Worm (Caenorhabditis elegans) whole organism, young adult: ENCODE measurements around the gene Y73C8B.3.

Experiments
- B0261.1 ChIP-seq: sonication (generic microtip); optimal IDR thresholded peaks from 2 replicates; lab custom pipeline; 2016; ENCODE audit warnings: mild to moderate bottlenecking, missing genetic modification characterization, moderate library complexity, missing compliant biosample characterization
- B0336.3 ChIP-seq: fragments of 200-800 bp; sonication (Bioruptor generic); IDR thresholded peaks from 2 replicates; pipeline ENCODE4 v1.3.6; 2022; ENCODE audit warnings: missing genetic modification characterization, missing compliant biosample characterization
- C06A6.2 ChIP-seq: fragments of 200-800 bp; sonication (Bioruptor generic); conservative IDR thresholded peaks from 2 replicates; pipeline ENCODE4 v1.3.6; 2022; ENCODE audit warnings: missing genetic modification characterization, missing compliant biosample characterization
- D2030.7 ChIP-seq: fragments of 200-800 bp; sonication (Bioruptor generic); IDR thresholded peaks from 2 replicates; pipeline ENCODE4 v1.3.6; 2022; ENCODE audit warnings: missing genetic modification reagents, missing genetic modification characterization, missing compliant biosample characterization
- F23B12.7 ChIP-seq: sonication (generic microtip); optimal IDR thresholded peaks from 2 replicates; lab custom pipeline; 2017; ENCODE audit warnings: missing genetic modification characterization, mild to moderate bottlenecking, missing compliant biosample characterization, antibody characterized with exemption, moderate library complexity; ENCODE audit not compliant: insufficient read depth
- F57A8.1 ChIP-seq: fragments of 200-800 bp; sonication (Bioruptor generic); optimal IDR thresholded peaks from 2 replicates; lab custom pipeline; 2018; ENCODE audit warnings: mild to moderate bottlenecking, missing genetic modification characterization, moderate library complexity, missing compliant biosample characterization
- K11D2.4 ChIP-seq: fragments of 200-800 bp; sonication (Bioruptor generic); IDR thresholded peaks from 2 replicates; pipeline ENCODE4 v1.3.6; 2022; ENCODE audit warnings: missing genetic modification reagents, missing genetic modification characterization, missing compliant biosample characterization
- Y53F4B.3 ChIP-seq: fragments of 200-800 bp; sonication (Bioruptor generic); IDR thresholded peaks from 2 replicates; pipeline ENCODE4 v1.3.6; 2022; ENCODE audit warnings: missing genetic modification reagents, missing genetic modification characterization, missing compliant biosample characterization
- Y56A3A.18 ChIP-seq: fragments of 200-800 bp; sonication (Bioruptor generic); IDR thresholded peaks from 2 replicates; pipeline ENCODE4 v1.3.6; 2022; ENCODE audit warnings: missing genetic modification reagents, missing genetic modification characterization, missing compliant biosample characterization
- Y67H2A.10 ChIP-seq: fragments of 200-800 bp; sonication (Bioruptor generic); conservative IDR thresholded peaks from 2 replicates; pipeline ENCODE4 v1.3.6; 2022; ENCODE audit warnings: missing genetic modification reagents, missing genetic modification characterization, missing compliant biosample characterization
- aptf-3 ChIP-seq: fragments of 200-800 bp; sonication (Bioruptor generic); IDR thresholded peaks from 2 replicates; pipeline ENCODE4 v1.3.6; 2022; ENCODE audit warnings: missing genetic modification characterization, missing compliant biosample characterization
- attf-5 ChIP-seq: fragments of 200-800 bp; sonication (Bioruptor generic); optimal IDR thresholded peaks from 2 replicates; lab custom pipeline; 2018; ENCODE audit warnings: mild to moderate bottlenecking, missing genetic modification characterization, missing compliant biosample characterization
- bed-1 ChIP-seq: fragments of 200-800 bp; sonication (Bioruptor generic); IDR thresholded peaks from 2 replicates; pipeline ENCODE4 v1.3.6; 2022; ENCODE audit warnings: missing genetic modification reagents, missing genetic modification characterization, missing compliant biosample characterization
- ceh-40 ChIP-seq: fragments of 200-800 bp; sonication (Bioruptor generic); IDR thresholded peaks from 2 replicates; pipeline ENCODE4 v1.3.6; 2022; ENCODE audit warnings: missing genetic modification characterization, missing compliant biosample characterization
- ceh-91 ChIP-seq: fragments of 200-800 bp; sonication (Bioruptor generic); IDR thresholded peaks from 2 replicates; pipeline ENCODE4 v1.3.6; 2022; ENCODE audit warnings: missing genetic modification reagents, missing genetic modification characterization, missing compliant biosample characterization
- dpl-1 ChIP-seq: fragments of 150-350 bp; optimal IDR thresholded peaks from 2 replicates; lab custom pipeline; 2014; ENCODE audit warnings: missing biosample characterization, missing genetic modification reagents, missing genetic modification characterization
- efl-1 ChIP-seq: fragments of 150-350 bp; optimal IDR thresholded peaks from 2 replicates; lab custom pipeline; 2014; ENCODE audit warnings: missing biosample characterization, missing genetic modification reagents, missing genetic modification characterization
- egl-44 ChIP-seq: fragments of 200-800 bp; sonication (Bioruptor generic); IDR thresholded peaks from 2 replicates; pipeline ENCODE4 v1.3.6; 2022; ENCODE audit warnings: missing genetic modification reagents, missing genetic modification characterization, missing compliant biosample characterization
- egrh-3 ChIP-seq: fragments of 200-800 bp; sonication (Bioruptor generic); IDR thresholded peaks from 2 replicates; pipeline ENCODE4 v1.3.6; 2022; ENCODE audit warnings: missing genetic modification reagents, missing genetic modification characterization, missing compliant biosample characterization
- ets-4 ChIP-seq: fragments of 200-800 bp; sonication (Bioruptor generic); optimal IDR thresholded peaks from 2 replicates; lab custom pipeline; 2018; ENCODE audit warnings: mild to moderate bottlenecking, missing genetic modification characterization, missing compliant biosample characterization
- gei-17 ChIP-seq: fragments of 200-800 bp; sonication (Bioruptor generic); optimal IDR thresholded peaks from 2 replicates; lab custom pipeline; 2018; ENCODE audit warnings: mild to moderate bottlenecking, missing genetic modification characterization, missing compliant biosample characterization
- him-1 ChIP-seq: sonication (generic microtip); optimal IDR thresholded peaks from 2 replicates; lab custom pipeline; 2016; ENCODE audit warnings: missing genotype, missing genetic modification reagents, missing genetic modification characterization, missing compliant biosample characterization
- hlh-12 ChIP-seq: sonication (generic microtip); optimal IDR thresholded peaks from 2 replicates; lab custom pipeline; 2016; ENCODE audit warnings: missing genetic modification characterization, missing compliant biosample characterization
- hmg-1.2 ChIP-seq: fragments of 200-800 bp; sonication (Bioruptor generic); IDR thresholded peaks from 2 replicates; pipeline ENCODE4 v1.3.6; 2022; ENCODE audit warnings: missing genetic modification reagents, missing genetic modification characterization, missing compliant biosample characterization
- lag-1 ChIP-seq: fragments of 200-800 bp; sonication (Bioruptor generic); IDR thresholded peaks from 2 replicates; pipeline ENCODE4 v1.3.6; 2022; ENCODE audit warnings: missing genetic modification reagents, missing genetic modification characterization, missing compliant biosample characterization
- let-526 ChIP-seq: fragments of 200-800 bp; sonication (Bioruptor generic); IDR thresholded peaks from 2 replicates; pipeline ENCODE4 v1.3.6; 2022; ENCODE audit warnings: missing genetic modification reagents, missing genetic modification characterization, missing compliant biosample characterization
- let-607 ChIP-seq, 2 experiments: fragments of 200-800 bp in 1 of 2; sonication (Bioruptor generic) in 1 of 2; sonication (generic microtip) in 1 of 2; optimal IDR thresholded peaks; 2 replicates each; lab custom pipeline; 2016 to 2018; ENCODE audit warnings: mild to moderate bottlenecking in 2 of 2, missing compliant biosample characterization in 2 of 2, missing genetic modification characterization in 2 of 2, moderate library complexity in 2 of 2, missing genotype in 1 of 2
- lin-35 ChIP-seq, 3 experiments: fragments of 150-350 bp in 2 of 3; sonication (generic microtip) in 1 of 3; optimal IDR thresholded peaks; 2 replicates each; lab custom pipeline; 2014 to 2018; ENCODE audit warnings: missing biosample characterization in 3 of 3, missing genetic modification characterization in 3 of 3, missing genetic modification reagents in 3 of 3
- lsl-1 ChIP-seq: fragments of 200-800 bp; sonication (Bioruptor generic); optimal IDR thresholded peaks from 2 replicates; lab custom pipeline; 2018; ENCODE audit warnings: mild to moderate bottlenecking, missing genetic modification characterization, moderate library complexity, missing compliant biosample characterization
- madf-10 ChIP-seq: sonication (generic microtip); optimal IDR thresholded peaks from 2 replicates; lab custom pipeline; 2016; ENCODE audit warnings: mild to moderate bottlenecking, missing genetic modification characterization, missing compliant biosample characterization
- mcd-1 ChIP-seq: fragments of 200-800 bp; sonication (Bioruptor generic); IDR thresholded peaks from 2 replicates; pipeline ENCODE4 v1.3.6; 2022; ENCODE audit warnings: missing genetic modification reagents, missing genetic modification characterization, missing compliant biosample characterization
- mxl-1 ChIP-seq: sonication (generic microtip); optimal IDR thresholded peaks from 2 replicates; lab custom pipeline; 2016; ENCODE audit warnings: missing genetic modification characterization, missing compliant biosample characterization
- nhr-27 ChIP-seq: fragments of 200-800 bp; sonication (Bioruptor generic); optimal IDR thresholded peaks from 2 replicates; lab custom pipeline; 2018; ENCODE audit warnings: mild to moderate bottlenecking, missing genetic modification characterization, moderate library complexity, missing compliant biosample characterization
- pbrm-1 ChIP-seq: fragments of 200-800 bp; sonication (Bioruptor generic); IDR thresholded peaks from 2 replicates; pipeline ENCODE4 v1.3.6; 2022; ENCODE audit warnings: missing genetic modification reagents, missing genetic modification characterization, missing compliant biosample characterization
- repo-1 ChIP-seq: sonication (generic microtip); optimal IDR thresholded peaks from 2 replicates; lab custom pipeline; 2017; ENCODE audit warnings: mild to moderate bottlenecking, missing genetic modification characterization, missing compliant biosample characterization
- rpc-1 ChIP-seq, 2 experiments: fragments of 150-350 bp in 1 of 2; sonication (generic microtip) in 1 of 2; optimal IDR thresholded peaks; 2 replicates each; lab custom pipeline; 2014 to 2018; ENCODE audit warnings: missing biosample characterization in 1 of 2, missing genetic modification characterization in 1 of 2, missing genetic modification reagents in 1 of 2, missing genotype in 1 of 2
- snpc-1.1 ChIP-seq: sonication (generic microtip); optimal IDR thresholded peaks from 2 replicates; lab custom pipeline; 2017; ENCODE audit warnings: missing genetic modification characterization, mild to moderate bottlenecking, missing compliant biosample characterization, antibody characterized with exemption, moderate library complexity, missing genotype, missing genetic modification reagents; ENCODE audit not compliant: insufficient read depth
- snpc-3.4 ChIP-seq: sonication (generic microtip); optimal IDR thresholded peaks from 2 replicates; lab custom pipeline; 2017; ENCODE audit warnings: missing genetic modification characterization, mild to moderate bottlenecking, missing compliant biosample characterization, antibody characterized with exemption, moderate library complexity, missing genotype, missing genetic modification reagents
- tlf-1 ChIP-seq: fragments of 200-800 bp; sonication (Bioruptor generic); optimal IDR thresholded peaks from 2 replicates; lab custom pipeline; 2018; ENCODE audit warnings: mild to moderate bottlenecking, missing genetic modification characterization, missing compliant biosample characterization
- zfh-2 ChIP-seq: fragments of 200-800 bp; sonication (Bioruptor generic); conservative IDR thresholded peaks from 2 replicates; pipeline ENCODE4 v1.3.6; 2022; ENCODE audit warnings: missing genetic modification reagents, missing genetic modification characterization, missing compliant biosample characterization
- ztf-22 ChIP-seq: fragments of 200-800 bp; sonication (Bioruptor generic); optimal IDR thresholded peaks from 2 replicates; lab custom pipeline; 2018; ENCODE audit warnings: mild to moderate bottlenecking, missing genetic modification characterization, moderate library complexity, missing compliant biosample characterization
- ztf-26 ChIP-seq: sonication (generic microtip); optimal IDR thresholded peaks from 2 replicates; lab custom pipeline; 2017; ENCODE audit warnings: missing genetic modification characterization, missing compliant biosample characterization

Gene Y73C8B.3

DNA sequence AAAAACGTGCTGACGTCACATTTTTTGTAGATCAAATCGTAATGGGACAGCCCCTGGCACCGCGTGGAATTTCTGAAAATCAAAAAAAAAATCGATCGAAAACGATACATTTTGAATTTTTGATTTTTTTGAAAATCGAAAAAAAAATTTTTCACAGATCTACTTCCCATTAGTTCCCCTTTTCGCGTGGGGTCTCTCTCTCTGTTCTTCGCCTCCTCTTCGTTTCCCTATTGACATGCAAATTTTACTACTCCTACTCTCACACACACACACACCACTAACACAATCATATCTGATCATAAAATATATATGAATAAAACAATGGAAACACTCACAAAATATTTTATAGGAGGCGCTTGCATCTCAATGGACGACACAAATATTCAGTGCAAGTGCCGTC, 25.6 kb upstream of the Y73C8B.3 start:
- no peak for TF ChIP-seq ztf-22 (GFP tag; lab: Kevin White, UChicago)
- no peak for TF ChIP-seq lag-1 (GFP tag; lab: Robert Waterston, UW)
- TF ChIP-seq rpc-1 (optimal IDR thresholded peaks at IDR 0.05; lab: Kevin White, UChicago) = no peak
- no peak for TF ChIP-seq rpc-1 (tag; optimal IDR thresholded peaks at IDR 0.05; lab: Kevin White, UChicago)
- no peak for TF ChIP-seq ets-4 (GFP tag; lab: Kevin White, UChicago)
- TF ChIP-seq ceh-40 (GFP tag; lab: Robert Waterston, UW) = no peak
- no peak for TF ChIP-seq egl-44 (GFP tag; lab: Robert Waterston, UW)
- TF ChIP-seq nhr-27 (tag; lab: Kevin White, UChicago) = no peak
- no peak for TF ChIP-seq attf-5
- TF ChIP-seq F23B12.7 (tag; lab: Kevin White, UChicago) = no peak
- no peak for TF ChIP-seq Y67H2A.10 (GFP tag; lab: Robert Waterston, UW)
- TF ChIP-seq him-1 (tag; lab: Kevin White, UChicago) = no peak
- TF ChIP-seq dpl-1 (GFP tag; lab: Kevin White, UChicago) = no peak

DNA sequence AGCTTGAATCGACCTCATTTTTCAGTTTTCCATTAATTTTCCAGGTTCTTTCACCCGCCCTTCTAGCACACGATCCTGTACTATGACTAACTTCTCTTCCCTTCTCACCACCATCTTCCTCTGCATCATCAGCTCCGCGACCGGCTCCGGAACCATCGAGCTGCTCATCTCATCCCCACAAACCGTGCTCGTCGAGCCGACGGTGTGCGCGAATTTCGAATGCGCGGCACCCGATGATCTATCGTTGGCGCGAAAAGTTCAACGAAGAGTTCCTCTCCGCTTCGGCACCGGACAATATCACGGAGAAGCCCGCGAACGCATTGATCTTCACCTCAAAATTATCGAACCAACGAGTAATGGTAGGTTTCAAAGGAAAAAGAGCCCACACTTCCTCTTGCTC, 17.1 kb upstream of the Y73C8B.3 start, which contains the start of gene apx-1:
TSS of gene apx-1 (plus strand) at position 50 of the 400 bp plus-strand sequence.
- TF ChIP-seq snpc-3.4 (tag; lab: Kevin White, UChicago) (no peak), zfh-2 (GFP tag; lab: Robert Waterston, UW) (peak; percentile 72), egrh-3 (GFP tag; lab: Robert Waterston, UW) (peak; percentile 10; the same call in 1 of the 2 replicates), B0336.3 (GFP tag; lab: Robert Waterston, UW) (no peak), efl-1 (GFP tag; lab: Kevin White, UChicago) (no peak)

ce11 chrV:3208940-3209339, 15.9 kb upstream of the Y73C8B.3 start:
- TF ChIP-seq hmg-1.2 (GFP tag; lab: Robert Waterston, UW) (0 out of 2 replicates have a peak, but pooled peaks have one; percentile 9), snpc-1.1 (tag; lab: Kevin White, UChicago) (no peak)

- no peak for TF ChIP-seq F57A8.1 (GFP tag; lab: Kevin White, UChicago)
- TF ChIP-seq let-607 (tag; optimal IDR thresholded peaks at IDR 0.05; lab: Kevin White, UChicago) = no peak
- no peak for TF ChIP-seq lag-1 (GFP tag; lab: Robert Waterston, UW)
- TF ChIP-seq lsl-1 (GFP tag; lab: Kevin White, UChicago) = peak; percentile 98
- TF ChIP-seq K11D2.4 = no peak
- peak; percentile 68; the same call in 1 of the 2 replicates for TF ChIP-seq ceh-91
- peak; percentile 82 for TF ChIP-seq D2030.7 (GFP tag; lab: Robert Waterston, UW)
- TF ChIP-seq repo-1 = no peak
- no peak for TF ChIP-seq C06A6.2
- TF ChIP-seq B0261.1 (tag; lab: Kevin White, UChicago) = no peak
- no peak for TF ChIP-seq tlf-1 (GFP tag; lab: Kevin White, UChicago)
- TF ChIP-seq let-526 (GFP tag; lab: Robert Waterston, UW) = no peak
- TF ChIP-seq bed-1 (GFP tag; lab: Robert Waterston, UW) = no peak
- TF ChIP-seq Y56A3A.18 (GFP tag; lab: Robert Waterston, UW) = no peak
- TF ChIP-seq pbrm-1 (GFP tag; lab: Robert Waterston, UW) = peak; percentile 48; the same call in 1 of the 2 replicates
- no peak for TF ChIP-seq ztf-26 (tag; lab: Kevin White, UChicago)
- no peak for TF ChIP-seq dpl-1 (GFP tag; lab: Kevin White, UChicago)
- TF ChIP-seq efl-1 (GFP tag; lab: Kevin White, UChicago) = peak; percentile 31
- 0 out of 2 replicates have a peak, but pooled peaks have one; percentile 12 for TF ChIP-seq hmg-1.2 (GFP tag; lab: Robert Waterston, UW)
- no peak for TF ChIP-seq mxl-1
- no peak for TF ChIP-seq madf-10 (tag; lab: Kevin White, UChicago)
- TF ChIP-seq gei-17 (GFP tag; lab: Kevin White, UChicago) = no peak
- TF ChIP-seq lin-35 (GFP tag; optimal IDR thresholded peaks at IDR 0.05; lab: Kevin White, UChicago) = peak in 1 of 3 experiments; percentile 33
- no peak for TF ChIP-seq aptf-3 (GFP tag; lab: Robert Waterston, UW)
- TF ChIP-seq mcd-1 = peak; percentile 47; the same call in 1 of the 2 replicates
- no peak for TF ChIP-seq Y53F4B.3 (GFP tag; lab: Robert Waterston, UW)
- no peak for TF ChIP-seq hlh-12 (tag; lab: Kevin White, UChicago)
- no peak for TF ChIP-seq F23B12.7 (tag; lab: Kevin White, UChicago)
These were observed 11.4 kb upstream of the Y73C8B.3 start for ce11 chrV:3204433-3204832.
